Worm (Caenorhabditis elegans): ENCODE results near the gene pqn-37.

ce11 chrX:3223135-3223534, 27.2 kb downstream of the pqn-37 start:
- TF ChIP-seq elt-2 (tag; optimal IDR thresholded peaks at IDR 0.05) (no peak), sea-2 (GFP tag; optimal IDR thresholded peaks at IDR 0.05) (no peak), nhr-76 (tag; optimal IDR thresholded peaks at IDR 0.05) (no peak), unc-62 (GFP tag; optimal IDR thresholded peaks at IDR 0.05) (no peak), pqm-1 (tag; optimal IDR thresholded peaks at IDR 0.05) (no peak)

Data from whole organism, L3 larva.